Fruit fly (Drosophila melanogaster): Measurements from ENCODE around the gene Mayo.
A peak's percentile ranks its signal among the peaks of the same experiment; 100 is the strongest.

- TF ChIP-seq CG33017 (tag; optimal IDR thresholded peaks at IDR 0.05) = peak; percentile 79
- no peak for TF ChIP-seq CG1620 (GFP tag; optimal IDR thresholded peaks at IDR 0.05)
- TF ChIP-seq Hr96 (GFP tag; optimal IDR thresholded peaks at IDR 0.05) = peak; percentile 17
- TF ChIP-seq CG14711 (tag; optimal IDR thresholded peaks at IDR 0.05) = peak; percentile 80
- peak; percentile 77 for TF ChIP-seq CG11617 (GFP tag; optimal IDR thresholded peaks at IDR 0.05)
- TF ChIP-seq kay (GFP tag; ENCODE audit: borderline replicate concordance) = peak; percentile 99
- TF ChIP-seq cnc (optimal IDR thresholded peaks at IDR 0.05) = no peak
- peak; percentile 83 for TF ChIP-seq bab1 (GFP tag; optimal IDR thresholded peaks at IDR 0.05)
- TF ChIP-seq cic (GFP tag; optimal IDR thresholded peaks at IDR 0.05) = peak; percentile 68
- TF ChIP-seq CG7045 (GFP tag; optimal IDR thresholded peaks at IDR 0.05) = peak; percentile 83
- no peak for TF ChIP-seq ovo (GFP tag; optimal IDR thresholded peaks at IDR 0.05)
Observed at dm6 chr3R:31059036-31059806, 49.8 kb downstream of the Mayo start.
